Fruit fly (Drosophila melanogaster): Measurements from ENCODE around the gene CycC.

DNA sequence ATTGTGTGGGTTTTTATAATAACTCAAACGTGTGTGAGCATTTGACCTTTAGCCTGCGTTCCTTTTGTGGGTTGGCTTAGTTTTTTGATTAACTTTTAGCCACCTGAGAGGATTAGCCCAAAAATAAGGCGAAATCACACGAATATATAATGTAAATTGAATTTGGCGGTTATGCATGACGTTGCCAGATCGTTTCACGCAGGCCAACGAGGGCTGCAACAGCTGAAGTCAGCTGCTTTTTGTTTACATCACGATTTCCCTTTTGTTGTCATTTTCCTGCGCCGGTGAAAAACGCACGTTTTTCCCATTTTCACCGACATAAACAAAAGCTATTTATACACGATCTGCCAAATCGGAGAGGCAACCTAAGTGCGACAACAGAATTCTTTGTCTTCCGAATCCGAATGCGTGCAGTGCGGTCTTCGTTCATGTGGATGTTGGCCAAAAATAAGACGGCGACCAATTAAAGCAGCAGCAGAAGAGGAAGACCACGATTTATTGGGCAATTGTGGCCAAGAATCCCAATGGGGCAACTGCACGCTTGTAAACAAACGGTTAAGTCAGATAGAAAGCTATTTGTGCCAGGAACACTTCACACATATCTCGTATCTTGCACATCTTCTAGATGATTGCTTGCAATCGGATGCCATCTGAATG lies 10.7 kb downstream of the CycC start, which contains the start of gene CG3631:
- TF ChIP-seq OdsH (GFP tag; optimal IDR thresholded peaks at IDR 0.05) (no peak), br (GFP tag; optimal IDR thresholded peaks at IDR 0.05) (no peak), foxo (GFP tag; optimal IDR thresholded peaks at IDR 0.05) (no peak), lola (GFP tag; optimal IDR thresholded peaks at IDR 0.05) (no peak), pan (optimal IDR thresholded peaks at IDR 0.05) (no peak), Rel (GFP tag; optimal IDR thresholded peaks at IDR 0.05) (no peak), Rel (tag; optimal IDR thresholded peaks at IDR 0.05) (no peak)

All from whole organism, wandering third instar larva.